Worm (Caenorhabditis elegans) whole organism, L3 larva: ENCODE results near the gene C01G10.4.
A peak's percentile ranks its signal among the peaks of the same experiment; 100 is the strongest.

Experiments
- R02D3.7 ChIP-seq: fragments of 150-350 bp; optimal IDR thresholded peaks from 2 replicates; lab custom pipeline; 2014; ENCODE audit warnings: missing biosample characterization, missing genetic modification characterization
- ZK546.5 ChIP-seq: sonication (generic microtip); optimal IDR thresholded peaks from 2 replicates; lab custom pipeline; 2017; ENCODE audit warnings: missing biosample characterization, missing genetic modification characterization
- ceh-16 ChIP-seq: sonication (generic microtip); optimal IDR thresholded peaks from 2 replicates; lab custom pipeline; 2017; ENCODE audit warnings: missing biosample characterization, missing genetic modification characterization
- ceh-28 ChIP-seq: fragments of 150-350 bp; optimal IDR thresholded peaks from 2 replicates; lab custom pipeline; 2014; ENCODE audit warnings: missing biosample characterization, missing genetic modification reagents, missing genetic modification characterization
- ceh-82 ChIP-seq: fragments of 150-350 bp; optimal IDR thresholded peaks from 2 replicates; lab custom pipeline; 2014; ENCODE audit warnings: missing biosample characterization, missing genetic modification characterization
- ceh-9 ChIP-seq: sonication (generic microtip); optimal IDR thresholded peaks from 2 replicates; lab custom pipeline; 2018; ENCODE audit warnings: missing biosample characterization, missing genetic modification characterization
- daf-12 ChIP-seq: fragments of 150-350 bp; optimal IDR thresholded peaks from 2 replicates; lab custom pipeline; 2014; ENCODE audit warnings: missing biosample characterization, missing genetic modification reagents, missing genetic modification characterization
- egl-27 ChIP-seq: sonication (generic microtip); optimal IDR thresholded peaks from 4 replicates; lab custom pipeline; 2017; ENCODE audit warnings: missing biosample characterization, missing genetic modification reagents, missing genetic modification characterization
- egl-5 ChIP-seq: fragments of 150-350 bp; optimal IDR thresholded peaks from 2 replicates; lab custom pipeline; 2017; ENCODE audit warnings: missing biosample characterization, missing genetic modification reagents, missing genetic modification characterization, inconsistent platforms
- elt-1 ChIP-seq: fragments of 150-350 bp; optimal IDR thresholded peaks from 2 replicates; lab custom pipeline; 2014; ENCODE audit warnings: missing biosample characterization, missing genetic modification characterization
- elt-2 ChIP-seq: sonication (generic microtip); optimal IDR thresholded peaks from 2 replicates; lab custom pipeline; 2016; ENCODE audit warnings: missing genetic modification reagents, mild to moderate bottlenecking, missing genetic modification characterization, missing compliant biosample characterization
- elt-3 ChIP-seq, 3 experiments: fragments of 150-350 bp in 1 of 3; sonication (generic microtip) in 2 of 3; optimal IDR thresholded peaks; 2 replicates in 2 of 3; 4 replicates in 1 of 3; lab custom pipeline; 2014 to 2017; ENCODE audit warnings: missing biosample characterization in 3 of 3, missing genetic modification characterization in 3 of 3
- eor-1 ChIP-seq, 2 experiments: fragments of 150-350 bp; optimal IDR thresholded peaks; 2 replicates each; lab custom pipeline; 2014 to 2018; ENCODE audit warnings: missing biosample characterization in 2 of 2, missing genetic modification characterization in 2 of 2
- fkh-10 ChIP-seq: sonication (generic microtip); optimal IDR thresholded peaks from 2 replicates; lab custom pipeline; 2017; ENCODE audit warnings: missing biosample characterization, missing genetic modification reagents, missing genetic modification characterization
- fkh-2 ChIP-seq: fragments of 150-350 bp; optimal IDR thresholded peaks from 2 replicates; lab custom pipeline; 2014; ENCODE audit warnings: missing biosample characterization, missing genetic modification reagents, missing genetic modification characterization
- fos-1 ChIP-seq: fragments of 150-350 bp; optimal IDR thresholded peaks from 2 replicates; lab custom pipeline; 2014; ENCODE audit warnings: missing biosample characterization, missing genetic modification characterization
- hmg-11 ChIP-seq: sonication (generic microtip); optimal IDR thresholded peaks from 2 replicates; lab custom pipeline; 2016; ENCODE audit warnings: missing genetic modification characterization, missing compliant biosample characterization
- jun-1 ChIP-seq: fragments of 150-350 bp; optimal IDR thresholded peaks from 2 replicates; lab custom pipeline; 2014; ENCODE audit warnings: missing biosample characterization, missing genetic modification reagents, missing genetic modification characterization
- lin-15B ChIP-seq: fragments of 150-350 bp; optimal IDR thresholded peaks from 2 replicates; lab custom pipeline; 2014; ENCODE audit warnings: missing biosample characterization, missing genetic modification characterization
- lin-39 ChIP-seq: fragments of 150-350 bp; optimal IDR thresholded peaks from 2 replicates; lab custom pipeline; 2018; ENCODE audit warnings: missing biosample characterization, missing genetic modification reagents, missing genetic modification characterization
- lsy-12 ChIP-seq: sonication (generic microtip); optimal IDR thresholded peaks from 2 replicates; lab custom pipeline; 2016; ENCODE audit warnings: mild to moderate bottlenecking, missing genetic modification characterization, missing compliant biosample characterization
- mdl-1 ChIP-seq: fragments of 150-350 bp; optimal IDR thresholded peaks from 2 replicates; lab custom pipeline; 2014; ENCODE audit warnings: missing biosample characterization, missing genetic modification characterization
- mml-1 ChIP-seq: fragments of 150-350 bp; sonication (generic microtip); optimal IDR thresholded peaks from 3 replicates; lab custom pipeline; 2014; ENCODE audit warnings: missing biosample characterization, missing genetic modification characterization
- nfya-1 ChIP-seq: sonication (generic microtip); optimal IDR thresholded peaks from 2 replicates; lab custom pipeline; 2017; ENCODE audit warnings: missing genetic modification characterization, mild to moderate bottlenecking, missing compliant biosample characterization, antibody characterized with exemption, moderate library complexity; ENCODE audit not compliant: insufficient read depth
- nhr-11 ChIP-seq: fragments of 150-350 bp; optimal IDR thresholded peaks from 2 replicates; lab custom pipeline; 2014; ENCODE audit warnings: missing biosample characterization, missing genetic modification characterization
- nhr-12 ChIP-seq: fragments of 150-350 bp; optimal IDR thresholded peaks from 2 replicates; lab custom pipeline; 2014; ENCODE audit warnings: missing biosample characterization, missing genetic modification characterization
- nhr-23 ChIP-seq: fragments of 150-350 bp; optimal IDR thresholded peaks from 2 replicates; lab custom pipeline; 2014; ENCODE audit warnings: missing biosample characterization, missing genetic modification reagents, missing genetic modification characterization
- nhr-237 ChIP-seq: fragments of 150-350 bp; optimal IDR thresholded peaks from 2 replicates; lab custom pipeline; 2014; ENCODE audit warnings: missing biosample characterization, missing genetic modification characterization
- nhr-25 ChIP-seq: sonication (generic microtip); optimal IDR thresholded peaks from 2 replicates; lab custom pipeline; 2017; ENCODE audit warnings: missing biosample characterization, missing genetic modification characterization
- nhr-28 ChIP-seq: fragments of 150-350 bp; optimal IDR thresholded peaks from 2 replicates; lab custom pipeline; 2014; ENCODE audit warnings: missing biosample characterization, missing genetic modification characterization
- nhr-43 ChIP-seq: sonication (generic microtip); optimal IDR thresholded peaks from 2 replicates; lab custom pipeline; 2016; ENCODE audit warnings: mild to moderate bottlenecking, missing genetic modification characterization, missing compliant biosample characterization; ENCODE audit not compliant: poor library complexity, severe bottlenecking
- nhr-67 ChIP-seq: fragments of 150-350 bp; optimal IDR thresholded peaks from 2 replicates; lab custom pipeline; 2014; ENCODE audit warnings: missing biosample characterization, missing genetic modification characterization
- nhr-76 ChIP-seq: fragments of 150-350 bp; sonication (generic microtip); optimal IDR thresholded peaks from 5 replicates; lab custom pipeline; 2014; ENCODE audit warnings: missing biosample characterization, missing genetic modification characterization
- pha-4 ChIP-seq: fragments of 150-350 bp; optimal IDR thresholded peaks from 2 replicates; lab custom pipeline; 2014; ENCODE audit warnings: missing biosample characterization, missing genetic modification reagents, missing genetic modification characterization
- pqm-1 ChIP-seq: fragments of 150-350 bp; optimal IDR thresholded peaks from 2 replicates; lab custom pipeline; 2017; ENCODE audit warnings: missing biosample characterization, missing genetic modification characterization, inconsistent platforms
- skn-1 ChIP-seq: fragments of 150-350 bp; optimal IDR thresholded peaks from 2 replicates; lab custom pipeline; 2014; ENCODE audit warnings: missing biosample characterization, missing genetic modification characterization
- tbx-2 ChIP-seq: sonication (generic microtip); optimal IDR thresholded peaks from 2 replicates; lab custom pipeline; 2016; ENCODE audit warnings: mild to moderate bottlenecking, missing genetic modification characterization, missing compliant biosample characterization
- unc-62 ChIP-seq: fragments of 150-350 bp; sonication (generic microtip); optimal IDR thresholded peaks from 4 replicates; lab custom pipeline; 2014; ENCODE audit warnings: missing biosample characterization, missing genetic modification reagents, missing genetic modification characterization
- zag-1 ChIP-seq: fragments of 150-350 bp; optimal IDR thresholded peaks from 2 replicates; lab custom pipeline; 2014; ENCODE audit warnings: missing biosample characterization, missing genetic modification characterization
- ztf-11 ChIP-seq: fragments of 150-350 bp; optimal IDR thresholded peaks from 2 replicates; lab custom pipeline; 2014; ENCODE audit warnings: missing biosample characterization, missing genetic modification characterization
- ztf-4 ChIP-seq: fragments of 150-350 bp; optimal IDR thresholded peaks from 2 replicates; lab custom pipeline; 2014; ENCODE audit warnings: missing biosample characterization, missing genetic modification characterization

C01G10.4 gene

DNA sequence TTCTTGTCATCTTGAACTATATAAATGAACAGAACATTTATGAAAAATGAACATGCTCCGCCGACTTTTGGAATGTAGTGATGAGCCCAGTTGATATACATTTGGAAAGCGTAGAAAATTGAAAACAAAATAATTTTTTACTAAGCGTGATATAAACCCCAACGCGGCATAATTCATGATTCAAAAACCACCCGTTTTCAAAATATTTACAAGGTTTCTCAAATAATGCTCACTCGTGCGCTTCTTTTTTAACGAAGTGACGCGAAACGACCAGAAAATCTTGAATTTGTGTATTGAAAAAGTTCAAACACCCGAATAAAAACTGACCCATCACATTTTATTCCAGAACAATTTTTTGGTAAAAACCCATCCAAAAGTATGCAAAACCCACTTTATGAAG lies 37.9 kb downstream of the C01G10.4 start, which contains the start of gene srj-27:
Gene srj-27 (minus strand): TSS at position 101 of the 400 bp plus-strand sequence.
- TF ChIP-seq fkh-2 (tag; lab: Kevin White, UChicago) (no peak), ztf-11 (tag; lab: Kevin White, UChicago) (no peak), elt-2 (tag; lab: Kevin White, UChicago) (no peak), lin-39 (tag; lab: Kevin White, UChicago) (no peak), egl-5 (no peak), pqm-1 (tag; lab: Kevin White, UChicago) (no peak), nhr-67 (tag; lab: Kevin White, UChicago) (no peak), ceh-16 (no peak), nhr-23 (no peak)

DNA sequence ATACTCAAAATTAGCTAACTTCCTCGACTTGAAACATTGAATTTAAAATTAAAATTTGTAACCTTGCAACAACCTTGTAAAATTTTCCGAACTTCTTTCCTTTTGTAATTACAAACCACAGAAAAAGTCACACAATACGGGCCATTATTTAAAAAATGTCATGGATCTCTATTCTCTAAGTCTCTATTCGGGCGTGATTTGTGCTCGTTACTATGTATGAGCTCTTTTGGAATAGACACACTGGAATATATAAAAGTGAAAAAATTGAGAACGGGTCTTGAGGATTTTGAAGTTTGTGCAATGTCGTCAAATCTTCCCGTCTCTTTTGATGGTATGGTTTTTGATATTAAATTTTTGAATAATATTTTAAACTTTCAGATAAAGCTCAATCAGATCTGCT lies 38.4 kb downstream of the C01G10.4 start, which contains the start of gene srr-7:
Gene srr-7 (plus strand): TSS at position 301 of the 400 bp plus-strand sequence.
- TF ChIP-seq lin-15B (tag; lab: Kevin White, UChicago) (no peak), elt-2 (tag; lab: Kevin White, UChicago) (no peak), unc-62 (GFP tag; lab: Kevin White, UChicago) (no peak), zag-1 (tag; lab: Kevin White, UChicago) (no peak), ztf-4 (tag; lab: Kevin White, UChicago) (no peak), ceh-82 (tag; lab: Kevin White, UChicago) (no peak), lin-39 (tag; lab: Kevin White, UChicago) (no peak), nfya-1 (tag; lab: Kevin White, UChicago) (no peak), pqm-1 (tag; lab: Kevin White, UChicago) (no peak), mml-1 (tag; lab: Kevin White, UChicago) (no peak), fkh-10 (no peak)

DNA sequence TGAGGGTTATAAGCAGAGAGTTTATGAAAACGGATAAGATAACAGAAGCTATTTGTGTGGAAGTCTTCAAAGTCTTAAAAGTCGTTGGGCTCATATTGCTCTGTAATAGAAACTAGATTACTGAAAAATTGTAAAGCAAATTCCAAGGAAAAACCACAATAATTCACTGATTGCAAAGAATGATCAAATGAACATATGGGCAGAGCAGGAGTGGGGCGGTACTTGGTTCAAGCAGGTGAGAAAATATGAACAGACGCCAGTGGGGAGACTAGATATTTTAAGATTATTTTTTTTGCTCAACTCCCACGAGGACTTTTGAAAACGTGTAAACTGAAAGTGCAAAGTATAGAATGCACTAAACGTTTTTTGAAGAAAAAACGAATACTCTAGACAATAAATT lies 42.9 kb downstream of the C01G10.4 start, which contains the start of gene str-171:
Gene str-171 (minus strand): TSS at position 101 of the 400 bp plus-strand sequence.
- TF ChIP-seq elt-3 (tag; optimal IDR thresholded peaks at IDR 0.05; lab: Kevin White, UChicago) = no peak

DNA sequence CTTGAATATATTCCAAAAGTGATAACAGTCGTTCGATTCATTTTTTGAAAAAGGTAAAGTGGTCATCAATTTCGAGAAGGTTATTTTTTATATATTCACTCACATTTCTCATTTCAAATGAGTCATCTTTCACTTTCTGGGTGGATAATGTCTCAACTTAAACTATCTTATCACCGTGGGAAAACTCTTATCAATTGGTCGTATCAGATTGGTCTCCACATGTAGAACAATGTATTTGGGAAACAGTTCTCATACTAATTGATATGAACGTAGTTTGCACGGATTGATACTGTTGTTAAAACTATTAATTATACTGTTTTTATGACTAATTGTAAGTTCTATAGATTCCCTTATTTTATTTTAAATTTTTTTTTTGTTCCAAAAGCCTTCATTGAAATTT lies 44.3 kb downstream of the C01G10.4 start:
- TF ChIP-seq lin-39 (tag; lab: Kevin White, UChicago) = no peak
- no peak for TF ChIP-seq mml-1 (tag; lab: Kevin White, UChicago)
- no peak for TF ChIP-seq egl-5
- TF ChIP-seq mdl-1 = no peak
- TF ChIP-seq nhr-76 (tag; lab: Kevin White, UChicago) = no peak
- TF ChIP-seq ceh-16 = no peak
- TF ChIP-seq ZK546.5 (tag; lab: Kevin White, UChicago) = no peak
- no peak for TF ChIP-seq pha-4 (tag; lab: Kevin White, UChicago)
- no peak for TF ChIP-seq zag-1 (tag; lab: Kevin White, UChicago)
- TF ChIP-seq nhr-28 = no peak
- peak; percentile 47 for TF ChIP-seq pqm-1 (tag; lab: Kevin White, UChicago)
- peak; percentile 62 for TF ChIP-seq elt-2 (tag; lab: Kevin White, UChicago)

DNA sequence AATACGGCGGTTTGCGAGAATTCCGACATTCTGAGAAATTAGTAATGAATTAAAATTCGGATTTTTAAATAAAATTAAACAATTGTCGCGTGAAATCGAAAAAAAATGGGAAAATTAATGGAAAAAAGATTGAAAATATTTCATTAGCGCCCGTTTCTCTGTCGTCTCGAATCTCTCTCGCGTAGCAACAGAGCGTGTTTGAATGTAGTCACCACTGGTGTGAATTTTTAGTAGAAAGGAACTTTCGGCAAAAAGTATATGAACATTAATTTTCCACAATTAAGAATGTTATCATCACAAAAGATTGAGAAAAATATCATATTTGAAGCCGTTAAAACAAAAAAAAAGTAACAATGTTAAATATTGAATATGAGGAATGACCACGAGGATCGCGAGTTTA lies 47.2 kb downstream of the C01G10.4 start, which contains the start of gene aipl-1:
Gene aipl-1 (minus strand): TSS at position 30 of the 400 bp plus-strand sequence.
- no peak for TF ChIP-seq elt-1 (tag; lab: Kevin White, UChicago)
- peak in 1 of 3 experiments; percentile 66 for TF ChIP-seq elt-3 (tag; optimal IDR thresholded peaks at IDR 0.05; lab: Kevin White, UChicago)
- peak; percentile 94 for TF ChIP-seq lin-15B (tag; lab: Kevin White, UChicago)
- TF ChIP-seq pha-4 (tag; lab: Kevin White, UChicago) = peak; percentile 95
- no peak for TF ChIP-seq fkh-2 (tag; lab: Kevin White, UChicago)
- TF ChIP-seq egl-27 (tag; lab: Kevin White, UChicago) = no peak
- TF ChIP-seq eor-1 (tag; optimal IDR thresholded peaks at IDR 0.05; lab: Kevin White, UChicago) = no peak
- no peak for TF ChIP-seq ZK546.5 (tag; lab: Kevin White, UChicago)
- peak; percentile 21 for TF ChIP-seq egl-5
- TF ChIP-seq nhr-23 = peak; percentile 75
- peak; percentile 69 for TF ChIP-seq R02D3.7 (tag; lab: Kevin White, UChicago)
- peak; percentile 84 for TF ChIP-seq nfya-1 (tag; lab: Kevin White, UChicago)
- no peak for TF ChIP-seq nhr-67 (tag; lab: Kevin White, UChicago)
- no peak for TF ChIP-seq nhr-237 (tag; lab: Kevin White, UChicago)
- no peak for TF ChIP-seq daf-12
- TF ChIP-seq nhr-12 (tag; lab: Kevin White, UChicago) = no peak
- TF ChIP-seq zag-1 (tag; lab: Kevin White, UChicago) = no peak
- TF ChIP-seq mdl-1 = no peak
- no peak for TF ChIP-seq ztf-4 (tag; lab: Kevin White, UChicago)
- TF ChIP-seq lin-39 (tag; lab: Kevin White, UChicago) = peak; percentile 53
- no peak for TF ChIP-seq unc-62 (GFP tag; lab: Kevin White, UChicago)
- peak; percentile 42 for TF ChIP-seq ceh-28
- no peak for TF ChIP-seq fos-1
- peak; percentile 9 for TF ChIP-seq skn-1 (tag; lab: Kevin White, UChicago)
- TF ChIP-seq tbx-2 (tag; lab: Kevin White, UChicago) = no peak
- TF ChIP-seq nhr-43 (tag; lab: Kevin White, UChicago) = no peak
- no peak for TF ChIP-seq ceh-9 (tag; lab: Kevin White, UChicago)
- no peak for TF ChIP-seq mml-1 (tag; lab: Kevin White, UChicago)
- TF ChIP-seq jun-1 (tag; lab: Kevin White, UChicago) = peak; percentile 39
- TF ChIP-seq nhr-25 (tag; lab: Kevin White, UChicago) = peak; percentile 66
- TF ChIP-seq nhr-76 (tag; lab: Kevin White, UChicago) = no peak
- TF ChIP-seq ceh-82 (tag; lab: Kevin White, UChicago) = peak; percentile 34
- TF ChIP-seq lsy-12 (tag; lab: Kevin White, UChicago) = no peak
- no peak for TF ChIP-seq nhr-11
- no peak for TF ChIP-seq hmg-11 (tag; lab: Kevin White, UChicago)
- no peak for TF ChIP-seq ztf-11 (tag; lab: Kevin White, UChicago)
